Fruit fly (Drosophila melanogaster) S2 (cell line): Measurements from ENCODE around the gene glob1.
"Not testable (repeated sequence)": the region's sequence is repeated elsewhere in the genome, so short reads cannot be mapped to it uniquely, and the experiment has no call there.

ENCODE experiments used
- CG8478 ChIP-seq: fragments of >200 bp; optimal IDR thresholded peaks from 2 replicates; lab custom pipeline; 2018
- CTCF ChIP-seq, 2 experiments: fragments of >200 bp; optimal IDR thresholded peaks; 2 replicates each; lab custom pipeline; 2018

glob1 gene

DNA sequence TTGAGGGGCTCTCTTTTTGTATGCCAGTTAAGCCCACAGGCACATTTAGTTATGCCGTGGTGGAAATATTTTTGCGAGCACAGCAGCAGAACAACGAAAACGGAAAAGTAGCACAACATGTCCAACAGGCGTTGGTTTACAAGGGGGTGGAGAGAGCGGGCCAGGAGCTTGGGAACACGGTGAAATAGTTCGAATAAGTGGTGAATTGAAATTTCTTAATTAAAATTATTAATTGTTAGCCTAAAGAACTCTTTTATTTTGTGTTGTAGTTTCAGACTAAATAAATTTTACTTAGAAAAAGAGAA, 15.7 kb upstream of the glob1 start:
- TF ChIP-seq CTCF (optimal IDR thresholded peaks at IDR 0.05; lab: Kevin White, UChicago): no peak
- no peak for TF ChIP-seq CG8478

DNA sequence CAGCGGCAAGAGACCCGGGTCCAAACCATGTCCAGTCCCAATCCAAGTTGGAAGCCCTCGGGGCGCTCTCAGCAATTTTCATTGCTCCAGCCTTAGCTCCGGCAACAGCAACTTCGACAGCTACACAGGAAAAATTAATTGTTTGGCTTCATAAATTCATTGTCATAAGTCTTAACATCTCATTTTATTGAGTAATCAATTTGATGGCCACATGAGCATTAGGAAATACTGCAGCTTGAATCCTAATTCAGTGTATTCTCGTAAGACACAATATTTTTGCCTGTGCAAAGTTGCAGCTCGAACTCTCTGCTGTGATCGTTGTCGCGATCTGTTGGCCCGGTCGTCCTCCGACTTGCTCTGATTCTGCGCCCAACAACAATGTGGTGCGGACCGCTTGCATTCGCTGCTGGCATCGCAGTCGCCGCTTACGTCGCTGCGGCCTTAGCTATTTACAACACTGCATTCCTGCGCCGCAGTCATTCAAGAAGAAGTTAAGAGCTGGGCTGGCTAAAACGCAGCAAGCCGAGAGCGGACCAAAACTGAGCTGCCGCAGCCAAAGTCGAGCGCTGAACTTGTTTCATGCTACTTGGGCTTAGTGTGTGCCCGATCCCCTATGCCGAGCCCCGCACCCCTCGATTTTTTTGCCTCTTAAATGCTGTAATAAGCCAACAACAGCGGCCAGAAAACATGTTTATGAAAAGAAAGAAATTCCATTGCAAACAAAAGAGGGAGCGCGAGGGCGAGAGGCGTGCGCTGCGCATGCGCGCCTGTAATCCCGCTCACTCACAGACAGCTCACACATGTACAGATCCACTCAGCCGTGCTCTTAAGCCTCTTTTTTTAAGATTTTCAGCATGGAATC, 15.2 kb upstream of the glob1 start:
- TF ChIP-seq CG8478: no peak

DNA sequence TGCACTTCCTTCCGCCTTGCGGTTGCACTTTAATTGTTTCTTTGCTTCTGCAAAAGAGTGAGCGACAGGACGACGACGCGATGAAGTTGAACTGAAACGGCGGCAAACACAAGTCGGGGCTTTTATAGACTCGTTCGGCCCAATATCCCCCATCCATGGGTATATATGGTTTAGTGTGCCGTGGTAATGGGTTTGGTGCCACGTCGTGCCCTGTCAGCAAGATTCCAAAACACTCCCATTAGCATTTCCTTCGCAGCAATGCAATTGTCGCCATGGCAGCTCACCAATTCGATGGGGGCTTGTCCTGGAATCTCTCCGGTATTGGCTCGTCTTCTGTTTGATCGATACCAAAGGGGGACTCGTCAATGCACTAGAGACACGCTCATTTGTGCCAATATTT, 13.5 kb upstream of the glob1 start, which contains the start of gene CG45105:
TSS of gene CG45105 (minus strand) at position 101 of the 400 bp plus-strand sequence.
- TF ChIP-seq CTCF (optimal IDR thresholded peaks at IDR 0.05; lab: Kevin White, UChicago) (no peak), CG8478 (no peak)

DNA sequence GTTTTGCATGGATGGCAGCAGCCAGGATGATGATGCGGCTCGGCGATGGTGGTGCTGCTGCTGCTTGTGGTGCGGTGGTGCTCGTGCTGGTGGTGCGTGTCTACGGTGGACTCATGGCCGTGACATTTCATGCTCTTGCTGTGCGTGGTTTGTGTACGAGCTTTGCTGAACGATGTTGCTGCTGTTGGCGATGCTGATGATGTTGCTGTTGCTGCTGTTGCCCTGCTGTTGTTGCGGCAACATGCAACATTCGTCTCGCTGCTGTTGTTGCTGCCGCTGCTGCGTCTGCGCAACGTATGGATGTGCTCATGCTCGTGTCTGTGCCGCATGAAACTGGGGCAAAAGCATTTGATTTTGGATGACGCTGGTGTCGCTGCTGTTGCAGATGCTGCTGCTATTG, 8.8 kb upstream of the glob1 start:
- TF ChIP-seq CG8478: no peak
- TF ChIP-seq CTCF (optimal IDR thresholded peaks at IDR 0.05; lab: Kevin White, UChicago): peak in 1 of 2 experiments; percentile 42

DNA sequence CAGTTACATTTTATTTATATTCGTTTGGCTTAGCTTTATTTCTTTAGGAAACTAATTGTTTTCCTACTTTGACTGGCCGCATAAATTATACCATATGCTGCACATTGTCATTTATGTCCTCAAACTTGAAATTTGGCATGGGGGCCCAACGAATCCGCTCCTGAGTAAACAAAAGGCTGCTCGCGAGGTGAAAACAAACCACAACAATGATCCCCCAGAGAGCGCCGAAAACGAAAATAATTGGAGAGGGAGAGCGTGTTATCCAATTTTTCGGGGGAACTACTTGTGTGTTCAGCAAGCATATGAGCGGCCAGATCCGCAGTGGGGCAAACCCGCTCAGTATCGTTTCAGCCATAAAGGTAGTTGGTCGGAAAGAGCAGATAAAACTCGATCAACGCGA, 3.7 kb upstream of the glob1 start, which contains the start of gene EndoU:
TSS of gene EndoU (plus strand) at position 301 of the 400 bp plus-strand sequence.
- TF ChIP-seq CTCF (optimal IDR thresholded peaks at IDR 0.05; lab: Kevin White, UChicago); CG8478: not testable (repeated sequence)

DNA sequence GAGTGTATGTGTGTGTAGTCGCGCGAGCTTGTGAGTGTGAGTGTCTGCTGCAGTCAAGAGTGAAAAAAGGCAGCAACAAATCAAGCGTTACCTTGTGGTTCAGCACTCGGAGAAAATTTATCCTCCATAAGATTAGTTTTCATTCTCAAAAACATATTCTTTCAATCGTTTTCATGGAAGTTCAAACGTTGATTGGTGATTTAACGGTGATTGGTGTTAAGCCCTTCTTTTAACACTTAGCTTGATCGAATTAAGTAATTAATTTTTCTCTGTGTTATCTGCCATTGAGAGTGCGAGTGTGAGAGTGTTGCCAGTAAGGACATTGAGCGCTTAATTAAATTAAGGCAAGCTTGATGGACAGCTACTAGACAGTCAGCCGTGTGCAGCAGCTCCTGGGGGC, 4.8 kb downstream of the glob1 start:
- TF ChIP-seq CTCF (optimal IDR thresholded peaks at IDR 0.05; lab: Kevin White, UChicago): no peak
- TF ChIP-seq CG8478: no peak

DNA sequence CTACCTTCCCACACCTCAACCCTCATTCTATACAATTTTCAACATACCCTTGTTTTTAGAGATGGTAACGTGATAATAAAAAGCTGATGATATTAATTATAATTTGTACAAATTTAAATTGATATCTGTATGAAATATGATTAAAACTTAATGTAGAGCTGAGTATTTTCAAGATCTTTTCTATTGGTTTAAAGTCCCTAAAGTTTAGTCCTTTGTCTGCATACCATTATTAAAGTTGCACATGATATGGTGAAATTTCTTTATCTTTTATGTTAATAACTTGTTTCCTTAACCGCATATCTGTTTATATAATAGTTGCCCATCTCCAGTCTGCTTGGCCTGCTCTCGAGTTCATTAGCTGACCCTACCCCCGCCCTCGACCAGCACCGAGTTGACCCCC, 6.1 kb downstream of the glob1 start:
- TF ChIP-seq CG8478: no peak
- TF ChIP-seq CTCF (optimal IDR thresholded peaks at IDR 0.05; lab: Kevin White, UChicago): no peak

DNA sequence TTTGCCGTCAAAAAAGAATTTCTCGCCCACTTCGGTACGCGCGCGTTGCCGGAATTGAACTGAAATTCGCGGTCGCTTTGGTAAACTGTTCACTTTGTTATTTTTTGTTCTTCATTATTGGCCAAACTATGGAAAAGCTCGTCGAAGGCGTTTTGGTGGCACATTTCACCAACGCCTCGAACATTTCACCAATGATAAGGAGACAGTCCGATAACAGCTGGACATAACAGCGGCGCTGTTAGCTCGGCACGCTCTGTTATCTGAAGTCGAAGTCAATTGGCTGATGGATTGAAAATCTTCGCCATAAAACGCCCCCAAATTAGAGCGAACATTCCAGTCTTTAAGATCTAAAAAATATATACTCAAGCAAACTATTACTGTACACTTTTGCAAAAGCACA, 8.5 kb downstream of the glob1 start, which contains the start of gene CG14877:
TSS of gene CG14877 (minus strand) at position 101 of the 400 bp plus-strand sequence.
- TF ChIP-seq CG8478 (no peak), CTCF (optimal IDR thresholded peaks at IDR 0.05; lab: Kevin White, UChicago) (no peak)

DNA sequence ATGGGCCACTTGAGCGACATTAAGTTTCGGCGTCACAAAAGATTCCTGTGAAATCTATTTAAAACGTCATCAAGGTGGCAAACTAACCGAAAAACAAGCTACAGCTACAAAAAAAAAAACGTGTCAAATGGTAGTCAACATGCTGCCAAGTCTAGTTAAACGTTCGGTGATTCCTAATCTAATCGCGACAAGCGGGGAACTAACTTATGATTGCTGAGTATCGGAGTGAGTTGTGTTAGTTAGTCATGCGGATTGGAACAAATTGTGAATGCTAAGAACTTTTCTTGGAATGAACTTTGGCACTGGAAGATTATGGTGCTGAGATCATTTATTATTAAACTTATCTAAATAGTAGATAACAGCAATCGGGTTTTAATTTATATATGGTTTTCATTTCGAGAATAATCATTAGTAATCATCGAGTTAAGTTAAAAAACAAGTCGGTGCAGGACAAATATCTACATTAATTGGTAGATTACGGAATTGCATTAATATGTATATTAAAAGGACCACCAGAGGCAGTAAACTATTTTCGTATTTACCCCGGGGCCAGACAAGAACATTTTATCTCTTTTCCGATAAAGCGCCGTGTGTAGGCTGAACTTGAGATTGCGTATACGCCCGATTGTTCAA, 13.1 kb downstream of the glob1 start:
- no peak for TF ChIP-seq CTCF (optimal IDR thresholded peaks at IDR 0.05; lab: Kevin White, UChicago)
- no peak for TF ChIP-seq CG8478

DNA sequence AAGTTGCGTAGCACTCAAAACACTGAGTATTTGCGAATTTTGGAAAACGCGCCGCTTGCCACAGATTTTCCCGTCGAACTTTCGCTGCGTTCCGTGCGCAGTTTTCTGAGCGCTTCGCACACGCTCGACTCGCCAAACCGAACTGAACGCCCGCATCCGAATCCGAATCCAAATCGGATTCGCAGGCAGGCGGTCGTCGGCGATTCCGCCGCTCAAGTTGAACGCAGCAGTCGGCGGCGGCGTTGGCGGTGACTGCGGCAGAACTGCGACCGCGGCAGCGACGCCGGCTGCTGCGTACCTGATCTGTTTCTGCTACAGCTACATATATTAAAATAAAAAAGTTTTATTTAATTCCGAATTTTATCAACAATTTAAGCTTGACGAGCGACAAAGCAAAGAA, 28.8 kb downstream of the glob1 start, which contains the start of gene CG31183:
TSS of gene CG31183 (minus strand) at position 329 of the 400 bp plus-strand sequence.
- TF ChIP-seq CTCF (optimal IDR thresholded peaks at IDR 0.05; lab: Kevin White, UChicago) (no peak), CG8478 (no peak)

DNA sequence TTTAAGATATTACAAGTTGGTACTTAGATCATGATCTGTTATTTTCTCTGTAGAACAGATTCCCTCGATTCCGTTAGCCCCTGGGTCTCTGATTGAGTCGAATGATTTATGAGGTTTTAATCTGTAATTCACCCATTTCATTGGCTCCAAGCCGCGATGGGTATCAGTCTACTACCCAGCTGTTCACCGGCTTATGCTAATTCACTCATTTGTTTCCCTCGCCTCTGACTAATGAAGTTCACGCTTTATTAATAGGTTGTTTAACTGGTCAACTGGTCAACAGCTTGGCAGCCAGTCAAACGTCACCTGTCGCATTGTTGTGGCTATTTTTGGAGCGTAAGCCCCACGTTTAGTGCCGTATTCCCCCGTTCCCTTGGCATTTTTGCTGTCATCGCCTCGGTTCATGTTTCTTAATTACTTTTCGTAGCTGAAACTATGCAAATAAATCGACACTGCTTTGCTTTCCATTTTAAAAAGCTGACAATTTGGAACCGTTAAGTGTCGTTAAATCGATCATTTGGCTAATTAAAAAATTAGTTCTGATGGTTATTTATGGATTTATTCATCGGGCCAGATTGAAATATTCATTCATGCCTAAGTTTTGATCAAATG, 31.5 kb downstream of the glob1 start:
- no peak for TF ChIP-seq CTCF (optimal IDR thresholded peaks at IDR 0.05; lab: Kevin White, UChicago)
- no peak for TF ChIP-seq CG8478

DNA sequence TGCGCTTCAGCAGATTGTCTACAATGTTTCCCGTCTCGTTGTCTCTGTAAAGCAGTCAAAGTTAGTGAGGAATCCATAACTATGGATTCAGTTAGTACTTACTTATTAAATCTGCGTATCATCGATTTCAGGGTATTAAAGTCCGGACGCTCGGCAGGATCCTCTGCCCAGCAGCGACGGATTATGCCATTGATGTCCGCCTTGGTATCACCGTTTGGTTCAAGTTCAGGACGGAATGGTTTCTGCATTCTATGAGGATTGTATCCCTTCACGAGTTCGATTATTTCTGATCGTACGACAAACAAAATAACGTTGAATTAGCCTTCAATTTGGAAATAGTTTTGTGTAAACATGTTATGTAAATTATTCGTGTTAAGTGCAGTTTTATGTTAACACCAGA, 44.5 kb downstream of the glob1 start, which contains the start of gene CG9632:
TSS of gene CG9632 (plus strand) at position 301 of the 400 bp plus-strand sequence.
- TF ChIP-seq CTCF (optimal IDR thresholded peaks at IDR 0.05; lab: Kevin White, UChicago) (no peak), CG8478 (no peak)

DNA sequence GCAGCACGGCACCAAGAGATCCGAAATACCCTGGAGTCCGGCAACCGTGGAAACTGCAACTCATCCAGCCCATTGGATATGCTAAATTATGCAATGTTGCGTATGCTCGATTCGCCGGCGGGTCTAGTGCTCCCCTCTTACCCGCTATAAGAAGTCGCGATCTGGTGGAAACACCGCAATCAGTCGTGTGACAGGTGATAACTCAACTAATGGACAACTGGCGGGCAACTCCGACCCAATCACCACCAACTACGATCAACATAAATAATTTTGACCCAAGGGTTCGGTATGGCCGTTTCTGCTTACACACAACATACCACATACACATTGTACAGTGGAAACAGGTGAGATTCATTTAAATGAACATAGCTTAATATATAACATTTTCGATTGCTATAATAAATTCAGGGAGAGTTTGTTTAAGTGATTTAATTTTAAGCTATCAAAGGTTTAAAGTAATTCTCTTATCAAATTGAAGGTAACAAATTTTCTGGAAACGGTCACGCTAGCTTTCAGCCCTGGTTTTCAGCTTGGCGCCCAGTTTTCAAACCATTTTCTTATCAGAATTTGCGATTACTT, 47.2 kb downstream of the glob1 start, which contains the start of gene Hmt-1:
TSS of gene Hmt-1 (minus strand) at position 282 of the 579 bp plus-strand sequence.
- TF ChIP-seq CTCF (optimal IDR thresholded peaks at IDR 0.05; lab: Kevin White, UChicago) (no peak), CG8478 (no peak)

DNA sequence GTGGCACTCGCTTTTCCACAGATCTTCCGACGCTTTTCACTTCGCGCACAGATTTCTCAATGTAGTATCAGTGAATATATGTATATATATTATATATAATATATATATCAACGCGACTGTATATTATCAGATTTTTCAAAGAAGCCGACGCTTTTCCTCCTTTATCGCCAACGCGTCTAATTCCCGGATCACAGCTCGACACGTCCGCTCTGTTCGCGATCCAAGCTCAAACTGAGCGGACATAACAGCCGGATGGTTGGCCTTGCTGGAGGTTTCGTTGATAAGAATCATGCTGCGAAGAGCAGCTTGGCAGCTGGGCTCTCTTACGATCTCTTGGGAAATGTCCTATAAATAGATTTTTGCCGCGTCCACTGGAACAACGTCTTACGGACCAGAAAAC, 51.1 kb downstream of the glob1 start, which contains the start of gene cv-d:
TSS of gene cv-d (minus strand) at position 235 of the 400 bp plus-strand sequence.
- TF ChIP-seq CG8478 (no peak), CTCF (optimal IDR thresholded peaks at IDR 0.05; lab: Kevin White, UChicago) (no peak)

DNA sequence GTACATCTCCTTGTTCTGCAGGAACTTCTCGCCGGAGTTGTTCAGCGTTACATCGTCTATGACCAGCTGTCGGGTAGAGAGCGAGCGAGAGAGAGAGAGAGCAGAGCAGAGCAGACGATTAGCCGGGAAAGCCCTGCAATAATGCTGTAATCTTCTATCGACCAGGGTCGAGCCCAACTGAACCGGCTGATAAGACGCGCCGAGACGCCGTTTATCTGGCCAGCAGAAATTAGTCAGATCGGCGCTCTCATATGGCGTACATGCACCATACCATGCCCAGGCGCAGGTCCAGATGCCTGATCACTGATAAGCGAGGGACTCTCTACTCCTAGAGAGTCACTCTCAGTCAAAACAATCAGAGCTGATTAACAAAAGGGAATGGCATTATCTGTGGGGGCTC, 52.5 kb downstream of the glob1 start:
- TF ChIP-seq CG8478 (no peak), CTCF (optimal IDR thresholded peaks at IDR 0.05; lab: Kevin White, UChicago) (no peak)
